Worm (Caenorhabditis elegans): ENCODE measurements around the gene K06A1.2.

DNA sequence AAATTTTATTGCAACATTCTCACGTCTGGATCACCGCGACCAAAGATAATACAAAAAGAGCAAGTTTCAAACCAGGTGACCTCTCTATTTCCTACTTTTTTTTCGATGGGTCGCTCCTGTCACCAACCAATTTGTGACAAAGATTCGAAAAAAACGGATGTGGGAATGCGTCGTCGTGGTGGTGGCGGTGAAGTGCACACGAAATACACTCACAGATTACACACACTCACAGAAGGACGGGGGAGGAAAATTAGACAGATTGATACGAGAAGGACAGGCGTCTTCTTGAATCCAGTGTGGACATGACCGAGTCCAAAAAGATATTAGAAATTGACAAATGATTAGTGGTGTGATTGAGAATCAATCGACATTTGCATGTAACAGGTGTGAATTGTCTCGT, 39.0 kb downstream of the K06A1.2 start:
- TF ChIP-seq elt-1 (tag; optimal IDR thresholded peaks at IDR 0.05) (no peak), lin-15B (tag; optimal IDR thresholded peaks at IDR 0.05) (no peak), R02D3.7 (tag; optimal IDR thresholded peaks at IDR 0.05) (no peak), zag-1 (tag; optimal IDR thresholded peaks at IDR 0.05) (no peak), elt-3 (tag; optimal IDR thresholded peaks at IDR 0.05) (no peak), unc-39 (tag; optimal IDR thresholded peaks at IDR 0.05) (no peak), nhr-76 (tag; optimal IDR thresholded peaks at IDR 0.05) (no peak), aly-2 (tag; optimal IDR thresholded peaks at IDR 0.05) (no peak), unc-62 (GFP tag; optimal IDR thresholded peaks at IDR 0.05) (no peak), ceh-16 (tag; optimal IDR thresholded peaks at IDR 0.05) (no peak), egl-27 (tag; optimal IDR thresholded peaks at IDR 0.05) (no peak), ceh-82 (tag; optimal IDR thresholded peaks at IDR 0.05) (no peak)
